Worm (Caenorhabditis elegans): ENCODE results near the gene ben-1.

The ben-1 gene

DNA sequence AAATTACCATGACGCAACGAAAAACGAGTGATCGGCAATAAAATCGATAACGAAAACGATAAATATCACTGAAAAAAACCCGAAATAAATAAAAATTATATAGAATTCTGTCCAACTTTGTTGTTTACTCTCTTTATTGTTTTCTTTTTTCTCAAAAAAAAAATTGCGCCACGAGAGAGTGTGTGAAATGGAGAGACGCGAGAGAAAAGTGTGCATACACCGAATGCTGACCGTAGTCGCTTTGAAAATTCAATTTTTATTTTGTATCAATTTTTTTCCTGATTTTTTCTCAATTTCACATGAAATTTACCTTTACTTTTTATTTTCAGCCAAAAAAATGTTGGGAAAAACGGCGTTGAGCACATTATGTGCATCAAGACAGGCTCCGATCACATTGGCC lies 31.5 kb downstream of the ben-1 start, which contains the start of the genes M01F1.4 and mrpl-35:
Gene M01F1.4 (minus strand): TSS at position 126 of the 400 bp plus-strand sequence.
Gene mrpl-35 (plus strand): TSS at position 330 of the 400 bp plus-strand sequence.
- no peak for TF ChIP-seq tab-1 (GFP tag; IDR thresholded peaks at IDR 0.05)
- TF ChIP-seq med-1 (GFP tag; optimal IDR thresholded peaks at IDR 0.05; ENCODE audit: insufficient read depth) = no peak
- no peak for TF ChIP-seq cog-1 (tag; optimal IDR thresholded peaks at IDR 0.05)
- TF ChIP-seq ztf-23 (GFP tag; IDR thresholded peaks at IDR 0.05) = no peak
- TF ChIP-seq ref-1 (GFP tag; conservative IDR thresholded peaks at IDR 0.05) = no peak
- no peak for TF ChIP-seq T22C8.4 (GFP tag; IDR thresholded peaks at IDR 0.05)
- no peak for TF ChIP-seq klf-2 (GFP tag; conservative IDR thresholded peaks at IDR 0.05)
- no peak for TF ChIP-seq flt-1 (GFP tag; IDR thresholded peaks at IDR 0.05)
- TF ChIP-seq ztf-29 (GFP tag; IDR thresholded peaks at IDR 0.05) = no peak

DNA sequence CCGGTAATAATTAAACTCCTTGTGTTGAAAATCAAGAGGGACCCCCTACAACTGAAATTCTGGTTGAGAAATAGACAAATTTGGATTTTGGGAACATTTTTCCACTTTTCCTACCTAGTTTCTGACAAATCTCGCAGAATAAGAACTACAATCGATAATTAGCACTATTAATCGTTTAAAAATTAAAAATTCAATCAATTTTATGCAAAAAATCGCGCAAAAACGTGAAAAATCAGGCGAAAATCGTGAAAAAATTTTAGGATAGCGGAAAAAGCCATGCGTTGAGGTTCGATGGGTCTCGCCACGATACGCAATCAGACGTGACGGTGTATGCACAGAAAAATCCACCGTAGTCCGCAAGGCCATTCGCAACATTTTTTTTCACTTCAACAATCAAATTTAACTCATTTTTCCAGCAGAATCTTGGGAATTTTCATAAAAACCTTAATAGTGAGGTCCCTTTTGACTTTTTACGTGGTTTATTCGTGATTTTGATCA lies 36.3 kb downstream of the ben-1 start, which contains the start of gene lias-1:
Gene lias-1 (minus strand): TSS at position 51 of the 498 bp plus-strand sequence.
- TF ChIP-seq cog-1 (tag; optimal IDR thresholded peaks at IDR 0.05) (peak; percentile 12), ztf-23 (GFP tag; IDR thresholded peaks at IDR 0.05) (peak; percentile 72), med-1 (GFP tag; optimal IDR thresholded peaks at IDR 0.05; ENCODE audit: insufficient read depth) (no peak)

DNA sequence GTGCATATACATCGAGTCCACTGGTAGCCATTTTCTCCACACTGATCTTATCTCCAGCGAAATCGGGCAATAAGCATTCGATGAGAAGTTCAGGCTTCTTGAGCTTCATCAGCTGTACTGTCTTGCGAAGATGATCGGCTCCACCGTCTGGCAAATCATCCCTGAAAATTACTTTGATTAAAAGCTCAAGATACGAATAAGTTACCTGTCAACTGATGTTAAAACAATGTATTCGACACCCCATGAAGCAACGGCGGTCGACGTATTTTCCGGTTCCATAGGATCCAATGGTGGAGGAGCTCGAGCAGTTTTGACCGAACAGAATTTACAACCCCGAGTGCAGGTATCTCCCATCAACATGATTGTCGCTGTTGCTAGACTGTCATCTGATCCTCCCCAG lies 37.2 kb downstream of the ben-1 start:
- no peak for TF ChIP-seq klf-2 (GFP tag; conservative IDR thresholded peaks at IDR 0.05)

DNA sequence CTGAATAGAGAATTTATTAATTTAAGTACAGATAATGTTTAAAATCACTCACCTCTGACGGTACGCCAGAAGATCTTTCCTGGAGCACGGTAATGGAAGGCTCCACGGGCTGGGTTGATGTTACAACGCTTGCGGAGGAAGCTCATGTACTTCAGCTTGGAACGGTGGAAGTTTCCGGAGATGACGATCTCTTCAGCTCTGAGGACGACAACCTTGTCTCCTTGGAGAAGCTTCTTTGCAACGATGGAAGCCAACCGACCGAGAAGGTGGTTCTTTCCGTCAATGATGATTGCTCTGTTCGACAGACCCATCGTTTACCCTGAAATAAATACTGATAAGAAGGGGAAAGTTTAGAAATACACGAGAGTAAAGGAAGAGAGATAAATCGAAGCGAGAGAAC lies 38.2 kb downstream of the ben-1 start, which contains the start of gene rpl-16:
Gene rpl-16 (minus strand): TSS at position 319 of the 400 bp plus-strand sequence.
- TF ChIP-seq tab-1 (GFP tag; IDR thresholded peaks at IDR 0.05) (no peak), ref-1 (GFP tag; conservative IDR thresholded peaks at IDR 0.05) (no peak), flt-1 (GFP tag; IDR thresholded peaks at IDR 0.05) (no peak), med-1 (GFP tag; optimal IDR thresholded peaks at IDR 0.05; ENCODE audit: insufficient read depth) (no peak), klf-2 (GFP tag; conservative IDR thresholded peaks at IDR 0.05) (no peak), cog-1 (tag; optimal IDR thresholded peaks at IDR 0.05) (no peak), ztf-29 (GFP tag; IDR thresholded peaks at IDR 0.05) (no peak)

DNA sequence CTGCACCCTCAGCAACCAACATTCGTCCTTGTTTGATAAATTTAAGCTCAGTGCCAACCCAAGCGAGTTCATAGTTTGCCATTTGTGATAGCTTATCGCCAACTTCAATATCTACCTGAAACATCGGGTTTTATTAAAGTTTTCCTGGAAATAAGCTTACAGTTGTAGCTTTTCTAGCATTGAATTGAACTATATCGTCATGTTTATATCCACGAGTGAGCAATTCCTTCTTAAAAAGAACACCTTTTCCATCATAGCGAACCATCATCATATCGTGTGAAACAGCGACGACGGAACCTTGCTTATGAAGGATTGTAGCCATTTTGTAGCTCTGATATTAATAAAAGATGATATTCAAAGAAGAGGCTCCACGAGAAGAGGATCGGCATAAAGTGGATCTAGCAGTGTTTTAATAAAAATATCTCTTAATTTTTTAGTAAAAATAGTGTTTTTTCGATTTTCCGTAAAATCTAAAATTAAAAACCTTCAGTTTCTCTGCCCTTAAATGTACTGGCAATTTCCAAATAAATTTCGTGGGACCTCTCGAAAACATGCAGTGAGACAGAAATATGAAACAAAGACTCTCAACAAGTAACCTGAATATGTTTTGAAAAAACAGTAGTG lies 39.1 kb downstream of the ben-1 start, which contains the start of gene M01F1.8:
Gene M01F1.8 (minus strand): TSS at position 335 of the 624 bp plus-strand sequence.
- no peak for TF ChIP-seq ztf-23 (GFP tag; IDR thresholded peaks at IDR 0.05)
- TF ChIP-seq klf-2 (GFP tag; conservative IDR thresholded peaks at IDR 0.05) = no peak
- TF ChIP-seq T22C8.4 (GFP tag; IDR thresholded peaks at IDR 0.05) = no peak
- TF ChIP-seq flt-1 (GFP tag; IDR thresholded peaks at IDR 0.05) = no peak

DNA sequence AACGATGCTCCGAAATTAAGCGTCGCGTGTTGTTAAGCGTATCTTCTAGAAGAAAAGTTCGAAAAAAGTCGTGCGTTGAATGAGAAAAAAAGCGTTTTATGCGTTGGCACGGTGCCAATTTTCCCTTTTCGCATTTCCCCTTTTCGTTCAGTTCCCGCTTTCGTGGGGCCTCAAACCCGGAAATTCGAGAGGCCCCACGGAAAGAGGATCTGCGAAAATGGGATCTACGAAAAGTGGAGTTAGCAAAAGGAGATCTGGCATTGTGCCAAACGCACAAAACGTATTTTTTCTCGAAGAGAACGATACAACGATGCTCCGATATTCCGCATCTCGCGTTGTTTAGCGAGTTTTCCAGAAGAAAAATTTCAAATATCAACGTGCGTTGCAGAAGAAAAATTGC lies 41.6 kb downstream of the ben-1 start:
- TF ChIP-seq flt-1 (GFP tag; IDR thresholded peaks at IDR 0.05) (peak; percentile 97), klf-2 (GFP tag; conservative IDR thresholded peaks at IDR 0.05) (peak; percentile 99), ref-1 (GFP tag; conservative IDR thresholded peaks at IDR 0.05) (peak; percentile 94), ztf-29 (GFP tag; IDR thresholded peaks at IDR 0.05) (peak; percentile 89), cog-1 (tag; optimal IDR thresholded peaks at IDR 0.05) (peak; percentile 97), med-1 (GFP tag; optimal IDR thresholded peaks at IDR 0.05; ENCODE audit: insufficient read depth) (no peak), tab-1 (GFP tag; IDR thresholded peaks at IDR 0.05) (peak; percentile 91), T22C8.4 (GFP tag; IDR thresholded peaks at IDR 0.05) (peak; percentile 93), ztf-23 (GFP tag; IDR thresholded peaks at IDR 0.05) (peak; percentile 97)

DNA sequence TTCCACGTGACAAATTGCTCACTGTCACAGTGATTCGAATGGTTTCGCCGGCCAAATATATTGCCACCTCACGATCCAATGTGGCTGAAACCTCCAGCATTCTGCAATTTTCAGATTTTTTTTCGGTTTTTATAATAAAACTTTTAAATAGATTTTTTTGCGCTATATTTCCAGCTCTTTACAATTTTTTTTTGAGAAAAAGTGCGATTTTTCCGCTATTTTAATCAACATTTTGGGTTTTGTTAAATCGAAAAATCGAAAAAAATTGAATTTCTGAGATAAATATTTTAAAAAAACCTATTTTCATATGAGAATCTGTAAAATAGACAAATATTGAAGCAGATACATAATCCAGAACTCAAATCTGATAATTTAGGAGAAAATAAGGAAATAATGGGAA lies 42.5 kb downstream of the ben-1 start, which contains the start of gene M01F1.9:
Gene M01F1.9 (minus strand): TSS at position 101 of the 400 bp plus-strand sequence.
- no peak for TF ChIP-seq ref-1 (GFP tag; conservative IDR thresholded peaks at IDR 0.05)
- no peak for TF ChIP-seq ztf-23 (GFP tag; IDR thresholded peaks at IDR 0.05)
- no peak for TF ChIP-seq med-1 (GFP tag; optimal IDR thresholded peaks at IDR 0.05; ENCODE audit: insufficient read depth)
- TF ChIP-seq tab-1 (GFP tag; IDR thresholded peaks at IDR 0.05) = no peak
- TF ChIP-seq cog-1 (tag; optimal IDR thresholded peaks at IDR 0.05) = no peak
- TF ChIP-seq T22C8.4 (GFP tag; IDR thresholded peaks at IDR 0.05) = no peak
- no peak for TF ChIP-seq flt-1 (GFP tag; IDR thresholded peaks at IDR 0.05)
- TF ChIP-seq klf-2 (GFP tag; conservative IDR thresholded peaks at IDR 0.05) = no peak
- no peak for TF ChIP-seq ztf-29 (GFP tag; IDR thresholded peaks at IDR 0.05)

DNA sequence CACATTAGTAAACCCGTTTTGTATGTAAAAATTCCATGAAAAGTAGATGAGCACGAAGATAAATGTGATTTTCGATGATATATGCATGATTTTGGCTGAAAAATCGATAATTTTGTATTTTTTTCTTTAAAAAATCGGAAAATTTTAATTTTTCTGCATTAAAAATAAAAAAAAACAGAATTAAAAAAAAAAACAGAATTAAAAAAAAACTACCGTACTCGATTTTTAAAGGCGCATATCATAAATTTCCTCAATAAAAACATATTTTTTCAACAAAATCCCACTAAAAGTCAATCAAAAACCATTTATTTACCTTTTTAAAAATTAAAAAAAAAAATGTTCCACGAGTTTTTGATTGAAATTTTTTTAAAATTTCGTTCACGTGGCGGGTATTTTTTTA lies 48.3 kb downstream of the ben-1 start, which contains the start of gene gly-14:
Gene gly-14 (minus strand): TSS at position 101 of the 400 bp plus-strand sequence.
- TF ChIP-seq flt-1 (GFP tag; IDR thresholded peaks at IDR 0.05) (no peak), klf-2 (GFP tag; conservative IDR thresholded peaks at IDR 0.05) (no peak), ztf-29 (GFP tag; IDR thresholded peaks at IDR 0.05) (no peak), tab-1 (GFP tag; IDR thresholded peaks at IDR 0.05) (no peak), med-1 (GFP tag; optimal IDR thresholded peaks at IDR 0.05; ENCODE audit: insufficient read depth) (no peak), ref-1 (GFP tag; conservative IDR thresholded peaks at IDR 0.05) (no peak), T22C8.4 (GFP tag; IDR thresholded peaks at IDR 0.05) (no peak), cog-1 (tag; optimal IDR thresholded peaks at IDR 0.05) (no peak), ztf-23 (GFP tag; IDR thresholded peaks at IDR 0.05) (no peak)

DNA sequence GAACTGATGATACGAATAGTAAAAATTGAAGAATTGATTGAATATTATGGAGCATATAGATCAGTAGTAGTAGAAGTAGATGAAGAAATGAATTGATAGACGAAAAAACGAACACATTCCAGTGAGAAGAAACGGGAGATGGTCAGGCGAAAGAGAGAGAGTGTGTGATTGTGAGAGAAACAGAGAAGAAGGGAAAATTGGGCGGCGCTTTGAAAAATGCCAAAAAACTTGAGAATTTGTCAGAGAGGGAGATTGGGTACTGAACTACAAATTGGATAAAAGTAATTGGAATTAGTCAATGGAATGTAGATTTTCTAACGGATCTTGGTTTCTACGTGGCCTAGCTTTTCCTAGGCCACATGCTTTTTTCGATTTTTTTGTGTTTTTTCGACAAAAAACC lies 53.2 kb downstream of the ben-1 start, which contains the start of gene C34C12.7:
Gene C34C12.7 (minus strand): TSS at position 118 of the 400 bp plus-strand sequence.
- no peak for TF ChIP-seq ztf-23 (GFP tag; IDR thresholded peaks at IDR 0.05)
- TF ChIP-seq med-1 (GFP tag; optimal IDR thresholded peaks at IDR 0.05; ENCODE audit: insufficient read depth) = no peak
- no peak for TF ChIP-seq cog-1 (tag; optimal IDR thresholded peaks at IDR 0.05)
- no peak for TF ChIP-seq klf-2 (GFP tag; conservative IDR thresholded peaks at IDR 0.05)
- TF ChIP-seq ref-1 (GFP tag; conservative IDR thresholded peaks at IDR 0.05) = no peak
- TF ChIP-seq T22C8.4 (GFP tag; IDR thresholded peaks at IDR 0.05) = no peak
- no peak for TF ChIP-seq ztf-29 (GFP tag; IDR thresholded peaks at IDR 0.05)

Measured in whole organism, midembryonic.